Fruit fly (Drosophila melanogaster) whole organism, embryonic: ENCODE measurements around the gene Kdm5.

Experiments used
- Antp ChIP-seq: fragments of 200-800 bp; sonication (Bioruptor generic); optimal IDR thresholded peaks from 3 replicates; lab custom pipeline; 2016; ENCODE audit warnings: missing biosample characterization, missing genetic modification characterization
- Blimp-1 ChIP-seq: fragments of 200-800 bp; sonication (Bioruptor generic); optimal IDR thresholded peaks from 3 replicates; lab custom pipeline; 2018; ENCODE audit warnings: missing biosample characterization, missing genetic modification characterization, mild to moderate bottlenecking, moderate library complexity, missing genetic modification reagents
- CG10462 ChIP-seq: fragments of 200-800 bp; sonication (Bioruptor generic); optimal IDR thresholded peaks from 2 replicates; lab custom pipeline; 2016; ENCODE audit warnings: missing biosample characterization, missing genetic modification characterization
- CG11560 ChIP-seq: fragments of 200-800 bp; sonication (Bioruptor generic); IDR thresholded peaks from 3 replicates; pipeline ENCODE4 v1.3.6; 2022; ENCODE audit warnings: missing biosample characterization, missing genetic modification characterization
- CG13296 ChIP-seq: fragments of 200-800 bp; sonication (Bioruptor generic); optimal IDR thresholded peaks from 3 replicates; lab custom pipeline; 2018; ENCODE audit warnings: missing biosample characterization, mild to moderate bottlenecking, missing genetic modification characterization
- CG13624 ChIP-seq: fragments of 200-800 bp; sonication (Bioruptor generic); optimal IDR thresholded peaks from 2 replicates; lab custom pipeline; 2016; ENCODE audit warnings: missing biosample characterization, missing genetic modification characterization
- CG13775 ChIP-seq: fragments of 200-800 bp; sonication (Bioruptor generic); optimal IDR thresholded peaks from 3 replicates; lab custom pipeline; 2017; ENCODE audit warnings: missing biosample characterization, mild to moderate bottlenecking, missing genetic modification characterization
- CG17385 ChIP-seq: fragments of 200-800 bp; sonication (Bioruptor generic); optimal IDR thresholded peaks from 3 replicates; lab custom pipeline; 2018; ENCODE audit warnings: missing biosample characterization, mild to moderate bottlenecking, missing genetic modification characterization
- CG17568 ChIP-seq: fragments of 200-800 bp; sonication (Bioruptor generic); optimal IDR thresholded peaks from 2 replicates; lab custom pipeline; 2018; ENCODE audit warnings: missing biosample characterization, mild to moderate bottlenecking, missing genetic modification characterization, moderate library complexity
- CG2202 ChIP-seq: fragments of 200-800 bp; sonication (Bioruptor generic); optimal IDR thresholded peaks from 2 replicates; lab custom pipeline; 2018; ENCODE audit warnings: missing biosample characterization, mild to moderate bottlenecking, missing genetic modification characterization
- CG32772 ChIP-seq: fragments of 200-800 bp; sonication (Bioruptor generic); IDR thresholded peaks from 2 replicates; pipeline ENCODE4 v1.3.6; 2022; ENCODE audit warnings: missing biosample characterization, missing genetic modification characterization
- CG34422 ChIP-seq: fragments of 200-800 bp; sonication (Bioruptor generic); IDR thresholded peaks from 3 replicates; pipeline ENCODE4 v1.3.6; 2022; ENCODE audit warnings: missing biosample characterization, missing genetic modification characterization
- CG4328 ChIP-seq: fragments of 200-800 bp; sonication (Bioruptor generic); optimal IDR thresholded peaks from 3 replicates; lab custom pipeline; 2017; ENCODE audit warnings: missing biosample characterization, missing genetic modification reagents, missing genetic modification characterization
- CG4360 ChIP-seq: fragments of 200-800 bp; sonication (Bioruptor generic); IDR thresholded peaks from 2 replicates; pipeline ENCODE4 v1.3.6; 2022; ENCODE audit warnings: missing biosample characterization, missing genetic modification characterization
- CG4730 ChIP-seq: fragments of 200-800 bp; sonication (Bioruptor generic); IDR thresholded peaks from 2 replicates; pipeline ENCODE4 v1.3.6; 2022; ENCODE audit warnings: missing biosample characterization, missing genetic modification characterization
- CG6654 ChIP-seq: fragments of 200-800 bp; sonication (Bioruptor generic); optimal IDR thresholded peaks from 2 replicates; lab custom pipeline; 2017; ENCODE audit warnings: missing biosample characterization, mild to moderate bottlenecking, missing genetic modification characterization
- CG7928 ChIP-seq: fragments of 200-800 bp; sonication (Bioruptor generic); optimal IDR thresholded peaks from 2 replicates; lab custom pipeline; 2017; ENCODE audit warnings: missing biosample characterization, mild to moderate bottlenecking, missing genetic modification characterization
- CG8089 ChIP-seq: fragments of 200-800 bp; sonication (Bioruptor generic); optimal IDR thresholded peaks from 3 replicates; lab custom pipeline; 2016; ENCODE audit warnings: missing biosample characterization, missing genetic modification characterization
- CG8924 ChIP-seq: fragments of 200-800 bp; optimal IDR thresholded peaks from 3 replicates; lab custom pipeline; 2019; ENCODE audit warnings: missing biosample characterization, mild to moderate bottlenecking, missing genetic modification characterization, moderate library complexity
- CG9817 ChIP-seq: fragments of 200-800 bp; sonication (Bioruptor generic); optimal IDR thresholded peaks from 2 replicates; lab custom pipeline; 2018; ENCODE audit warnings: missing biosample characterization, mild to moderate bottlenecking, missing genetic modification characterization, moderate library complexity
- Dad ChIP-seq: fragments of 200-800 bp; sonication (Bioruptor generic); optimal IDR thresholded peaks from 3 replicates; lab custom pipeline; 2016; ENCODE audit warnings: missing biosample characterization, missing genetic modification characterization
- Gsc ChIP-seq: fragments of 200-800 bp; sonication (Bioruptor generic); IDR thresholded peaks from 2 replicates; pipeline ENCODE4 v1.3.6; 2022; ENCODE audit warnings: missing biosample characterization, missing genetic modification characterization
- HmgD ChIP-seq: fragments of 200-800 bp; sonication (Bioruptor generic); optimal IDR thresholded peaks from 3 replicates; lab custom pipeline; 2016; ENCODE audit warnings: missing biosample characterization, missing genetic modification characterization
- Lim3 ChIP-seq: fragments of 200-800 bp; sonication (Bioruptor generic); IDR thresholded peaks from 2 replicates; pipeline ENCODE4 v1.3.6; 2022; ENCODE audit warnings: missing biosample characterization, missing genetic modification characterization
- MESR4 ChIP-seq: fragments of 200-800 bp; sonication (Bioruptor generic); optimal IDR thresholded peaks from 2 replicates; lab custom pipeline; 2018; ENCODE audit warnings: missing biosample characterization, mild to moderate bottlenecking, missing genetic modification characterization, moderate library complexity
- Rfx ChIP-seq: fragments of 200-800 bp; sonication (Bioruptor generic); IDR thresholded peaks from 2 replicates; pipeline ENCODE4 v1.3.6; 2022; ENCODE audit warnings: missing biosample characterization, missing genetic modification characterization
- Side ChIP-seq: fragments of 200-800 bp; sonication (Bioruptor generic); optimal IDR thresholded peaks from 2 replicates; lab custom pipeline; 2016; ENCODE audit warnings: missing biosample characterization, missing genetic modification characterization
- Ssrp ChIP-seq: fragments of 200-800 bp; sonication (Bioruptor generic); optimal IDR thresholded peaks from 2 replicates; lab custom pipeline; 2018; ENCODE audit warnings: missing biosample characterization, mild to moderate bottlenecking, missing genetic modification characterization, moderate library complexity
- bcd ChIP-seq: fragments of 200-800 bp; sonication (Bioruptor generic); optimal IDR thresholded peaks from 2 replicates; lab custom pipeline; 2017; ENCODE audit warnings: missing biosample characterization, mild to moderate bottlenecking, missing genetic modification characterization
- cas ChIP-seq: fragments of 200-800 bp; sonication (Bioruptor generic); IDR thresholded peaks from 2 replicates; pipeline ENCODE4 v1.3.6; 2022; ENCODE audit warnings: missing biosample characterization, missing genetic modification characterization
- chif ChIP-seq, 2 experiments: fragments of 200-800 bp; sonication (Bioruptor generic); optimal IDR thresholded peaks; 3 replicates each; lab custom pipeline; 2016; ENCODE audit warnings: missing biosample characterization in 2 of 2, missing genetic modification characterization in 2 of 2
- ci ChIP-seq: fragments of 200-800 bp; sonication (Bioruptor generic); IDR thresholded peaks from 3 replicates; pipeline ENCODE4 v1.3.6; 2022; ENCODE audit warnings: missing biosample characterization, missing genetic modification characterization
- crol ChIP-seq: fragments of 200-800 bp; sonication (Bioruptor generic); IDR thresholded peaks from 2 replicates; pipeline ENCODE4 v1.3.6; 2022; ENCODE audit warnings: missing biosample characterization, missing genetic modification characterization
- cwo ChIP-seq: fragments of 200-800 bp; sonication (Bioruptor generic); optimal IDR thresholded peaks from 3 replicates; lab custom pipeline; 2017; ENCODE audit warnings: missing biosample characterization, missing genetic modification characterization, mild to moderate bottlenecking, moderate library complexity, missing genetic modification reagents
- dan ChIP-seq: fragments of 200-800 bp; sonication (Bioruptor generic); IDR thresholded peaks from 2 replicates; pipeline ENCODE4 v1.3.6; 2022; ENCODE audit warnings: missing biosample characterization, missing genetic modification characterization
- disco-r ChIP-seq: fragments of 200-800 bp; sonication (Bioruptor generic); optimal IDR thresholded peaks from 2 replicates; lab custom pipeline; 2016; ENCODE audit warnings: missing biosample characterization, missing genetic modification characterization
- dmrt11E ChIP-seq: fragments of 200-800 bp; sonication (Bioruptor generic); optimal IDR thresholded peaks from 3 replicates; lab custom pipeline; 2018; ENCODE audit warnings: missing biosample characterization, mild to moderate bottlenecking, missing genetic modification characterization, moderate library complexity
- eyg ChIP-seq: fragments of 200-800 bp; sonication (Bioruptor generic); optimal IDR thresholded peaks from 3 replicates; lab custom pipeline; 2016; ENCODE audit warnings: missing biosample characterization, missing genetic modification characterization
- fd64A ChIP-seq: fragments of 200-800 bp; sonication (Bioruptor generic); optimal IDR thresholded peaks from 3 replicates; lab custom pipeline; 2018; ENCODE audit warnings: missing biosample characterization, mild to moderate bottlenecking, missing genetic modification characterization
- ham ChIP-seq: fragments of 200-800 bp; sonication (Bioruptor generic); IDR thresholded peaks from 2 replicates; pipeline ENCODE4 v1.3.6; 2022; ENCODE audit warnings: missing biosample characterization, missing genetic modification characterization
- hth ChIP-seq: fragments of >200 bp; optimal IDR thresholded peaks from 2 replicates; lab custom pipeline; 2017; ENCODE audit warnings: inconsistent platforms
- lab ChIP-seq: fragments of 200-800 bp; sonication (Bioruptor generic); optimal IDR thresholded peaks from 3 replicates; lab custom pipeline; 2017; ENCODE audit warnings: missing biosample characterization, missing genetic modification characterization, mild to moderate bottlenecking, moderate library complexity, missing genetic modification reagents
- org-1 ChIP-seq: fragments of 200-800 bp; sonication (Bioruptor generic); optimal IDR thresholded peaks from 2 replicates; lab custom pipeline; 2017; ENCODE audit warnings: missing biosample characterization, missing genetic modification characterization
- otp ChIP-seq: fragments of 200-800 bp; sonication (Bioruptor generic); IDR thresholded peaks from 3 replicates; pipeline ENCODE4, ENCODE4 v1.3.6; 2022; ENCODE audit warnings: missing biosample characterization, missing genetic modification characterization
- phol ChIP-seq: fragments of 200-800 bp; sonication (Bioruptor generic); optimal IDR thresholded peaks from 3 replicates; lab custom pipeline; 2018; ENCODE audit warnings: missing biosample characterization, mild to moderate bottlenecking, missing genetic modification characterization, moderate library complexity
- sc ChIP-seq, 3 experiments: fragments of >200 bp in 2 of 3; fragments of 200-800 bp in 1 of 3; sonication (Bioruptor generic) in 1 of 3; optimal IDR thresholded peaks; 2 replicates in 2 of 3; 3 replicates in 1 of 3; lab custom pipeline; 2017; ENCODE audit warnings: mild to moderate bottlenecking in 1 of 3, missing biosample characterization in 1 of 3, missing genetic modification characterization in 1 of 3, missing genetic modification reagents in 1 of 3
- slbo ChIP-seq: fragments of 200-800 bp; sonication (Bioruptor generic); IDR thresholded peaks from 2 replicates; pipeline ENCODE4 v1.3.6; 2022; ENCODE audit warnings: missing biosample characterization, missing genetic modification characterization
- ttk ChIP-seq: fragments of 200-800 bp; sonication (Bioruptor generic); IDR thresholded peaks from 2 replicates; pipeline ENCODE4 v2.1.2; 2022; ENCODE audit warnings: missing biosample characterization, missing genetic modification characterization
- zfh2 ChIP-seq: fragments of 200-800 bp; sonication (Bioruptor generic); optimal IDR thresholded peaks from 2 replicates; lab custom pipeline; 2016; ENCODE audit warnings: missing biosample characterization, missing genetic modification characterization

The Kdm5 gene

DNA sequence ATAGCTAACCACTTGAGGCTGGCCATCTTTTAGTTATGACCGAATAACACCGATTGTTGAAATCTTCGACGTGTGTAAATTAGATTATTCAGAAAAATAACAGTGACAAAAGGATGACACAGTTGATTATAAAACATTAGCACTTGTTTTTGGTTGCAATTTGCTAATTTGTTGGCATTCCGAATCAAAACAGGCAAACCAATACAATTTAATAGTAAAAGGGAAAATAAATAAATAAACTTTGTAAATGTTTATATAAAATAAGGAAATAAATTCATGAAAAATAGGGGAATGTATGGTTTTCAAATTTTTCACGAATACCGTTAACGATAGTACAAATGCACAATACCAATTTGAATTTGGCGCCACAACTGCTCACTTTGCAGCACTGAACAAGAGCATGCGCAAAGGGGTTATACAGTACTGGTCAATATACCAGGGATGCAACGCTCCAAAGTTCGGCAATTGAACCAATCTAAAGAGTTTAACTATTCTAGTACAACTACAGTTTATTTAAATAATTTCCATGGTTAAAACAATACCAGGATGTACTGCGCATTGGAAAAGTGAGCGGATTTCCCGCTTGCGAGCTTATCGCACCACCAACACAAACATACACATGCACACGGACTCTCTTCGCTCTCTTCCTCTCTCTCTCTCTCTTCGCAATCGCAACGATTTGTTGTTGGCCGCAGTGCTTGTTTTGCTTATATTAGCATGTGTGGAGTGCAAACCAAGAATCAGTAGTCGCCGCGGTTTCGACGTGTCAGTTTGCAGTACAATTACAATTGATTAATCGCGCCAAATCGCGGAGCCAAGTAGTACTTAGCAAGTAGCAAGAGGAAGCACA, 55.8 kb downstream of the Kdm5 start, which contains the start of the genes Sfp26Ad and Gpdh1 (continued):
- TF ChIP-seq CG7928 (peak; percentile 99), CG10462 (peak; percentile 49), zfh2 (GFP tag; lab: Kevin White, UChicago) (peak; percentile 76), crol (GFP tag; lab: Robert Waterston, UW) (no peak), bcd (peak; percentile 73), CG4730 (peak; percentile 47; the same call in 1 of the 2 replicates), hth (lab: Kevin White, UChicago) (no peak), CG4328 (GFP tag; lab: Kevin White, UChicago) (peak; percentile 49), CG32772 (GFP tag; lab: Robert Waterston, UW) (peak; percentile 66), CG8924 (tag; lab: Kevin White, UChicago) (peak; percentile 75), disco-r (GFP tag; lab: Kevin White, UChicago) (peak; percentile 16), CG13775 (GFP tag; lab: Kevin White, UChicago) (peak; percentile 72), CG4360 (GFP tag; lab: Robert Waterston, UW) (peak; percentile 73), org-1 (GFP tag; lab: Kevin White, UChicago) (no peak), CG17568 (GFP tag; lab: Kevin White, UChicago) (peak; percentile 74), Gsc (GFP tag; lab: Robert Waterston, UW) (no peak), Blimp-1 (peak; percentile 65), ham (GFP tag; lab: Robert Waterston, UW) (peak; percentile 10; the same call in 1 of the 2 replicates), CG34422 (GFP tag; lab: Robert Waterston, UW) (peak; percentile 60; the same call in 2 of the 3 replicates), ttk (GFP tag; lab: Robert Waterston, UW) (peak; percentile 45; the same call in 1 of the 2 replicates), CG11560 (tag; lab: Robert Waterston, UW) (no peak), HmgD (GFP tag; lab: Kevin White, UChicago) (peak; percentile 44), Dad (peak; percentile 79), Lim3 (GFP tag; lab: Robert Waterston, UW) (no peak), sc (optimal IDR thresholded peaks at IDR 0.05; lab: Kevin White, UChicago) (no peak), sc (GFP tag; optimal IDR thresholded peaks at IDR 0.05; lab: Kevin White, UChicago) (no peak), phol (tag; lab: Kevin White, UChicago) (peak; percentile 50), cwo (GFP tag; lab: Kevin White, UChicago) (peak; percentile 68), CG13296 (GFP tag; lab: Kevin White, UChicago) (peak; percentile 69), MESR4 (GFP tag; lab: Kevin White, UChicago) (peak; percentile 65), CG6654 (no peak), slbo (GFP tag; lab: Robert Waterston, UW) (peak; percentile 90), Side (GFP tag; lab: Kevin White, UChicago) (peak; percentile 79), fd64A (peak; percentile 12), dan (GFP tag; lab: Robert Waterston, UW) (no peak), otp (GFP tag; lab: Robert Waterston, UW) (no peak), CG8089 (GFP tag; lab: Kevin White, UChicago) (peak; percentile 45), eyg (GFP tag; lab: Kevin White, UChicago) (peak; percentile 71), Ssrp (tag; lab: Kevin White, UChicago) (peak; percentile 14), CG9817 (peak; percentile 60), chif (GFP tag; optimal IDR thresholded peaks at IDR 0.05; lab: Kevin White, UChicago) (peak; percentile 68 to 76), CG2202 (tag; lab: Kevin White, UChicago) (peak; percentile 12), CG13624 (GFP tag; lab: Kevin White, UChicago) (peak; percentile 93), Antp (GFP tag; lab: Kevin White, UChicago) (peak; percentile 80), ci (GFP tag; lab: Robert Waterston, UW) (peak; percentile 91), lab (GFP tag; lab: Kevin White, UChicago) (peak; percentile 87), CG17385 (peak; percentile 87), Rfx (peak; percentile 84), dmrt11E (tag; lab: Kevin White, UChicago) (peak; percentile 38), cas (0 out of 2 replicates have a peak, but pooled peaks have one; percentile 14)
